Worm (Caenorhabditis elegans): ENCODE data around the gene ttr-22.

Gene ttr-22

DNA sequence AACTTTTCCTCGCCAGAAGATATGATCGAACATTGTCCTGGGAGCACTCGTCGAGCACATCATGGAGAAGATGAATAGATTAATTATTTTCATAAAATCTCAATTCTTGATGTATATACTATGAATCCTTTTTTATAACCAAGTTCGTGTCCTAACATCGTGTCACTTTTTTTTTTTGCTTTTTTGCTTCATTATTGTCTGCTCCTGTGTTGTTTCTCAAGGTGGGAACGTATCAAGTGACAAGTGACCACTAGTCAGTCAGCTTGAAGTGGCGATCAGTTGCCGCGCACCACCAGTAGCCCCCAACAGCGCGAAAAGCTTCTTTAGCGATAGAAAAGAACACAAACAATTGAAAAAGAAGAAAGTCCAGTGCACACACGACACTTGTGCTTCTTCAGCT is 11.0 kb downstream of the ttr-22 start, which contains the start of gene lrx-1:
lrx-1 (plus strand) TSS at position 301 of the 400 bp plus-strand sequence.
- TF ChIP-seq dmd-9 (GFP tag; IDR thresholded peaks at IDR 0.05) (no peak), madf-9 (GFP tag; conservative IDR thresholded peaks at IDR 0.05) (no peak), zag-1 (tag; optimal IDR thresholded peaks at IDR 0.05) (no peak), nhr-76 (tag; optimal IDR thresholded peaks at IDR 0.05) (no peak), ceh-32 (tag; optimal IDR thresholded peaks at IDR 0.05; ENCODE audit: poor library complexity) (no peak), hmg-1.1 (GFP tag; IDR thresholded peaks at IDR 0.05) (no peak), cey-2 (tag; optimal IDR thresholded peaks at IDR 0.05; ENCODE audit: borderline replicate concordance, insufficient read depth) (no peak), daf-19 (GFP tag; conservative IDR thresholded peaks at IDR 0.05) (no peak), tra-1 (GFP tag; IDR thresholded peaks at IDR 0.05) (no peak), gei-8 (GFP tag; optimal IDR thresholded peaks at IDR 0.05) (no peak), daf-8 (GFP tag; IDR thresholded peaks at IDR 0.05) (no peak)

ce11 chrV:12255343-12255742 is 14.1 kb downstream of the ttr-22 start, which contains the start of gene T04H1.12:
Gene T04H1.12 (plus strand): TSS chrV:12255643.
- TF ChIP-seq ctbp-1 (GFP tag; IDR thresholded peaks at IDR 0.05) (no peak), T20F7.1 (GFP tag; optimal IDR thresholded peaks at IDR 0.05) (no peak), unc-62 (GFP tag; optimal IDR thresholded peaks at IDR 0.05 in 1 of 2) (peak in 1 of 2 experiments; percentile 23), unc-62 (tag; optimal IDR thresholded peaks at IDR 0.05) (no peak), tra-1 (GFP tag; IDR thresholded peaks at IDR 0.05) (no peak), daf-16 (GFP tag; optimal IDR thresholded peaks at IDR 0.05) (no peak), daf-16 (tag; optimal IDR thresholded peaks at IDR 0.05) (no peak), dmd-9 (GFP tag; IDR thresholded peaks at IDR 0.05) (no peak), duxl-1 (tag; optimal IDR thresholded peaks at IDR 0.05; ENCODE audit: poor library complexity) (no peak), nhr-41 (GFP tag; IDR thresholded peaks at IDR 0.05) (no peak), set-16 (GFP tag; IDR thresholded peaks at IDR 0.05) (no peak)

- TF ChIP-seq nhr-41 (GFP tag; IDR thresholded peaks at IDR 0.05), result no peak
- no peak for TF ChIP-seq dmd-6 (GFP tag; IDR thresholded peaks at IDR 0.05)
- no peak for TF ChIP-seq lin-39 (tag; optimal IDR thresholded peaks at IDR 0.05)
Measured at ce11 chrV:12256398-12256797, 15.2 kb downstream of the ttr-22 start, which contains the start of gene ugt-55. Gene ugt-55 (plus strand): TSS chrV:12256698.

ce11 chrV:12258922-12259321 is 17.7 kb downstream of the ttr-22 start, which contains the start of gene ugt-56:
Gene ugt-56 (plus strand): TSS chrV:12258982.
- TF ChIP-seq php-3 (GFP tag; IDR thresholded peaks at IDR 0.05) (no peak), aha-1 (tag) (peak; percentile 97)

DNA sequence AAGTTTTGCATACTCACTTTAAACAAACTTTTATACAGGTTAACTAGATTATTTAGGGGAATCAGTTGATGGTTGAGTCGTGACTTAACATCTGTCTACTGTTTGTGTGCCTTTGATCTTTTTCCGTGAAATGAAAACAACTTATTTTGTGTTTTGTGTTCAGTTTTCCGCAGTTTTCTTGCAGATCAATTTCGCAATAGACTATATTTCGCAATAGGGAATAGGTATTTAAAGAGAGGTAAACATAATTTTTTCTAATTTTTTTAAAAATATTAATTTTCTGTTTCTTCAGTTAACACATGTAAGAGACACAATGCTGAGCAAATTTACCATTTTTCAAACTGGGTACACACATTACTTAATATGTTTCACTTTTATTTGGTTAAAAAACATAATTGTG is 20.2 kb downstream of the ttr-22 start, which contains the start of gene tbb-6:
tbb-6 (plus strand) TSS at position 155 of the 400 bp plus-strand sequence.
- TF ChIP-seq ctbp-1 (GFP tag; IDR thresholded peaks at IDR 0.05), result no peak
- no peak for TF ChIP-seq jun-1 (tag; optimal IDR thresholded peaks at IDR 0.05)
- TF ChIP-seq php-3 (GFP tag; IDR thresholded peaks at IDR 0.05), result no peak
- TF ChIP-seq lin-39 (tag; optimal IDR thresholded peaks at IDR 0.05), result no peak
- no peak for TF ChIP-seq F49E8.2 (tag; optimal IDR thresholded peaks at IDR 0.05; ENCODE audit: borderline replicate concordance)
- no peak for TF ChIP-seq nhr-11 (tag; optimal IDR thresholded peaks at IDR 0.05)
- TF ChIP-seq saeg-2 (GFP tag; IDR thresholded peaks at IDR 0.05), result no peak
- no peak for TF ChIP-seq nhr-48 (tag; optimal IDR thresholded peaks at IDR 0.05)

DNA sequence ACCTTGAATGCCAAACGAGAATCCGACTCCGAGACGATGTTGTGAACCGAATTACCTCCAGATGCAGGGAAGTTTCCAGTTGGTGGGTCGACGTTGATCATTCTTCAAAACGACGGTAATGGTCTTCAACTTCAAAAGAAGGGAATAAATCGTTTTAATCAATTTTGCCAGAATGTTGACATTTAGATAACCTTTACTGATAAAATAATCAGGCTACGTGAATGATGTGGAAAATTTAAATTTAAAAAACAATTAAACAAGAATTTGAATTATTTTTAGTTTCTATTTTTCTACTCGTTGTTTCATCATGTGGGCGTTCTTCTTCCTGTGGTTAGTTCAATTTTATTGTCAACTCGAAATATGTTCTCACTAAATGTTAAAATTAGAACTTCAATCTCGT is 22.5 kb downstream of the ttr-22 start, which contains the start of gene ssp-35:
ssp-35 (minus strand) TSS at position 101 of the 400 bp plus-strand sequence.
- no peak for TF ChIP-seq spr-3 (GFP tag; optimal IDR thresholded peaks at IDR 0.05)
- TF ChIP-seq php-3 (GFP tag; IDR thresholded peaks at IDR 0.05), result no peak
- no peak for TF ChIP-seq rbr-2 (tag; optimal IDR thresholded peaks at IDR 0.05)

All from whole organism, L4 larva.